Fruit fly (Drosophila melanogaster) whole organism, embryonic: Measurements from ENCODE around the gene Mco1.

Experiments
- Aef1 ChIP-seq: fragments of 200-800 bp; sonication (Bioruptor generic); IDR thresholded peaks from 3 replicates; pipeline ENCODE4 v1.3.6; 2022; ENCODE audit warnings: missing biosample characterization, missing genetic modification characterization
- Awh ChIP-seq: fragments of 200-800 bp; sonication (Bioruptor generic); IDR thresholded peaks from 2 replicates; pipeline ENCODE4, ENCODE4 v1.3.6; 2022; ENCODE audit warnings: missing biosample characterization, missing genetic modification characterization
- CG12744 ChIP-seq: fragments of 200-800 bp; sonication (Bioruptor generic); optimal IDR thresholded peaks from 2 replicates; lab custom pipeline; 2016; ENCODE audit warnings: missing biosample characterization, missing genetic modification characterization
- CG13123 ChIP-seq: fragments of 200-800 bp; sonication (Bioruptor generic); optimal IDR thresholded peaks from 2 replicates; lab custom pipeline; 2016; ENCODE audit warnings: missing biosample characterization, missing genetic modification characterization
- CG14441 ChIP-seq: fragments of 200-800 bp; sonication (Bioruptor generic); IDR thresholded peaks from 2 replicates; pipeline ENCODE4 v1.3.6; 2022; ENCODE audit warnings: missing biosample characterization, missing genetic modification characterization
- CG15073 ChIP-seq: fragments of 200-800 bp; sonication (Bioruptor generic); optimal IDR thresholded peaks from 2 replicates; lab custom pipeline; 2016; ENCODE audit warnings: missing biosample characterization, missing genetic modification characterization
- CG15479 ChIP-seq: fragments of 200-800 bp; sonication (Bioruptor generic); optimal IDR thresholded peaks from 3 replicates; lab custom pipeline; 2019; ENCODE audit warnings: missing biosample characterization, mild to moderate bottlenecking, missing genetic modification characterization, moderate library complexity
- CG15514 ChIP-seq: fragments of 200-800 bp; sonication (Bioruptor generic); optimal IDR thresholded peaks from 3 replicates; lab custom pipeline; 2017; ENCODE audit warnings: missing biosample characterization, missing genetic modification characterization, mild to moderate bottlenecking, moderate library complexity, missing genetic modification reagents
- CG17802 ChIP-seq: fragments of 200-800 bp; sonication (Bioruptor generic); optimal IDR thresholded peaks from 2 replicates; lab custom pipeline; 2018; ENCODE audit warnings: missing biosample characterization, mild to moderate bottlenecking, missing genetic modification characterization, moderate library complexity
- CG18764 ChIP-seq: fragments of 200-800 bp; sonication (Bioruptor generic); optimal IDR thresholded peaks from 3 replicates; lab custom pipeline; 2016; ENCODE audit warnings: missing biosample characterization, missing genetic modification characterization
- CG30403 ChIP-seq: fragments of 200-800 bp; sonication (Bioruptor generic); optimal IDR thresholded peaks from 3 replicates; lab custom pipeline; 2016; ENCODE audit warnings: missing biosample characterization, missing genetic modification characterization
- CG31441 ChIP-seq: fragments of 200-800 bp; sonication (Bioruptor generic); IDR thresholded peaks from 2 replicates; pipeline ENCODE4 v1.3.6; 2022; ENCODE audit warnings: missing biosample characterization, missing genetic modification characterization
- CG4404 ChIP-seq: fragments of 200-800 bp; sonication (Bioruptor generic); IDR thresholded peaks from 2 replicates; pipeline ENCODE4 v1.3.6; 2022; ENCODE audit warnings: missing biosample characterization, missing genetic modification characterization
- CG7556 ChIP-seq: fragments of 200-800 bp; sonication (Bioruptor generic); optimal IDR thresholded peaks from 2 replicates; lab custom pipeline; 2017; ENCODE audit warnings: missing biosample characterization, mild to moderate bottlenecking, missing genetic modification characterization
- CG7928 ChIP-seq: fragments of 200-800 bp; sonication (Bioruptor generic); optimal IDR thresholded peaks from 2 replicates; lab custom pipeline; 2017; ENCODE audit warnings: missing biosample characterization, mild to moderate bottlenecking, missing genetic modification characterization
- CG9797 ChIP-seq: fragments of 200-800 bp; sonication (Bioruptor generic); optimal IDR thresholded peaks from 3 replicates; lab custom pipeline; 2018; ENCODE audit warnings: missing biosample characterization, mild to moderate bottlenecking, missing genetic modification characterization
- D ChIP-seq, 2 experiments: fragments of 200-800 bp in 1 of 2; fragments of >200 bp in 1 of 2; sonication (Bioruptor generic) in 1 of 2; optimal IDR thresholded peaks; 2 replicates in 1 of 2; 3 replicates in 1 of 2; lab custom pipeline; 2017; ENCODE audit warnings: mild to moderate bottlenecking in 1 of 2, missing biosample characterization in 1 of 2, missing genetic modification characterization in 1 of 2, missing genetic modification reagents in 1 of 2
- Drgx ChIP-seq: fragments of 200-800 bp; sonication (Bioruptor generic); IDR thresholded peaks from 2 replicates; pipeline ENCODE4 v1.3.6; 2022; ENCODE audit warnings: missing biosample characterization, missing genetic modification characterization
- E2f2 ChIP-seq: fragments of 200-800 bp; sonication (Bioruptor generic); IDR thresholded peaks from 2 replicates; pipeline ENCODE4 v1.3.6; 2022; ENCODE audit warnings: missing biosample characterization, missing genetic modification characterization
- NC2β ChIP-seq: fragments of 200-800 bp; sonication (Bioruptor generic); optimal IDR thresholded peaks from 2 replicates; lab custom pipeline; 2016; ENCODE audit warnings: missing biosample characterization, missing genetic modification characterization
- NK7.1 ChIP-seq: fragments of 200-800 bp; sonication (Bioruptor generic); optimal IDR thresholded peaks from 3 replicates; lab custom pipeline; 2016; ENCODE audit warnings: missing biosample characterization, missing genetic modification characterization
- Neu2 ChIP-seq: fragments of 200-800 bp; sonication (Bioruptor generic); optimal IDR thresholded peaks from 3 replicates; lab custom pipeline; 2016; ENCODE audit warnings: missing biosample characterization, missing genetic modification characterization, borderline replicate concordance
- Nf-YB ChIP-seq: fragments of 200-800 bp; sonication (Bioruptor generic); optimal IDR thresholded peaks from 3 replicates; lab custom pipeline; 2019; ENCODE audit warnings: missing biosample characterization, mild to moderate bottlenecking, missing genetic modification characterization, moderate library complexity
- NfI ChIP-seq: fragments of 200-800 bp; sonication (Bioruptor generic); optimal IDR thresholded peaks from 3 replicates; lab custom pipeline; 2018; ENCODE audit warnings: missing biosample characterization, mild to moderate bottlenecking, missing genetic modification characterization, moderate library complexity
- Optix ChIP-seq: fragments of 200-800 bp; sonication (Bioruptor generic); IDR thresholded peaks from 3 replicates; pipeline ENCODE4 v1.3.6; 2022; ENCODE audit warnings: missing biosample characterization, missing genetic modification characterization
- Rx ChIP-seq: fragments of 200-800 bp; sonication (Bioruptor generic); IDR thresholded peaks from 2 replicates; pipeline ENCODE4 v1.3.6; 2022; ENCODE audit warnings: missing biosample characterization, missing genetic modification characterization
- Side ChIP-seq: fragments of 200-800 bp; sonication (Bioruptor generic); optimal IDR thresholded peaks from 2 replicates; lab custom pipeline; 2016; ENCODE audit warnings: missing biosample characterization, missing genetic modification characterization
- Sin3A ChIP-seq: fragments of >200 bp; optimal IDR thresholded peaks from 2 replicates; lab custom pipeline; 2018
- Sry-β ChIP-seq: fragments of 200-800 bp; sonication (Bioruptor generic); optimal IDR thresholded peaks from 2 replicates; lab custom pipeline; 2018; ENCODE audit warnings: missing biosample characterization, mild to moderate bottlenecking, missing genetic modification characterization, moderate library complexity
- Stat92E ChIP-seq, 3 experiments: fragments of >200 bp in 2 of 3; fragments of 200-800 bp in 1 of 3; sonication (Bioruptor generic) in 1 of 3; optimal IDR thresholded peaks; 2 replicates each; lab custom pipeline; 2017 to 2019; ENCODE audit warnings: missing biosample characterization in 3 of 3, missing genetic modification characterization in 3 of 3, mild to moderate bottlenecking in 1 of 3, moderate library complexity in 1 of 3
- al ChIP-seq: fragments of 200-800 bp; sonication (Bioruptor generic); IDR thresholded peaks from 2 replicates; pipeline ENCODE4 v1.3.6; 2022; ENCODE audit warnings: missing biosample characterization, missing genetic modification characterization
- az2 ChIP-seq: fragments of 200-800 bp; sonication (Bioruptor generic); optimal IDR thresholded peaks from 3 replicates; lab custom pipeline; 2016; ENCODE audit warnings: missing biosample characterization, missing genetic modification characterization
- dm ChIP-seq: fragments of 200-800 bp; sonication (Bioruptor generic); optimal IDR thresholded peaks from 3 replicates; lab custom pipeline; 2016; ENCODE audit warnings: missing biosample characterization, missing genetic modification characterization
- dmrt11E ChIP-seq: fragments of 200-800 bp; sonication (Bioruptor generic); optimal IDR thresholded peaks from 3 replicates; lab custom pipeline; 2018; ENCODE audit warnings: missing biosample characterization, mild to moderate bottlenecking, missing genetic modification characterization, moderate library complexity
- dpn ChIP-seq, 2 experiments: fragments of 200-800 bp; sonication (Bioruptor generic); optimal IDR thresholded peaks; 3 replicates each; lab custom pipeline; 2016; ENCODE audit warnings: missing biosample characterization in 2 of 2, missing genetic modification characterization in 2 of 2
- dysf ChIP-seq: fragments of 200-800 bp; sonication (Bioruptor generic); IDR thresholded peaks from 3 replicates; pipeline ENCODE4 v1.3.6; 2022; ENCODE audit warnings: missing biosample characterization, missing genetic modification characterization
- fd102C ChIP-seq: fragments of 200-800 bp; sonication (Bioruptor generic); optimal IDR thresholded peaks from 2 replicates; lab custom pipeline; 2018; ENCODE audit warnings: missing biosample characterization, mild to moderate bottlenecking, missing genetic modification characterization, moderate library complexity
- fd64A ChIP-seq: fragments of 200-800 bp; sonication (Bioruptor generic); optimal IDR thresholded peaks from 3 replicates; lab custom pipeline; 2018; ENCODE audit warnings: missing biosample characterization, mild to moderate bottlenecking, missing genetic modification characterization
- gcm ChIP-seq: fragments of 200-800 bp; sonication (Bioruptor generic); optimal IDR thresholded peaks from 2 replicates; lab custom pipeline; 2019; ENCODE audit warnings: missing biosample characterization, mild to moderate bottlenecking, missing genetic modification characterization, moderate library complexity
- hbn ChIP-seq: fragments of 200-800 bp; sonication (Bioruptor generic); IDR thresholded peaks from 2 replicates; pipeline ENCODE4 v1.3.6; 2022; ENCODE audit warnings: missing biosample characterization, missing genetic modification characterization; ENCODE audit not compliant: partially characterized antibody
- ken ChIP-seq: fragments of 200-800 bp; sonication (Bioruptor generic); IDR thresholded peaks from 3 replicates; pipeline ENCODE4 v1.3.6; 2022; ENCODE audit warnings: missing biosample characterization, missing genetic modification characterization
- nerfin-2 ChIP-seq: fragments of 200-800 bp; sonication (Bioruptor generic); IDR thresholded peaks from 2 replicates; pipeline ENCODE4 v1.3.6; 2022; ENCODE audit warnings: missing biosample characterization, missing genetic modification characterization; ENCODE audit not compliant: partially characterized antibody
- org-1 ChIP-seq: fragments of 200-800 bp; sonication (Bioruptor generic); optimal IDR thresholded peaks from 2 replicates; lab custom pipeline; 2017; ENCODE audit warnings: missing biosample characterization, missing genetic modification characterization
- pros ChIP-seq: fragments of 200-800 bp; sonication (Bioruptor generic); optimal IDR thresholded peaks from 3 replicates; lab custom pipeline; 2019; ENCODE audit warnings: missing biosample characterization, mild to moderate bottlenecking, missing genetic modification characterization, moderate library complexity
- run ChIP-seq: fragments of 200-800 bp; sonication (Bioruptor generic); optimal IDR thresholded peaks from 3 replicates; lab custom pipeline; 2018; ENCODE audit warnings: missing biosample characterization, mild to moderate bottlenecking, missing genetic modification characterization
- sisA ChIP-seq: fragments of 200-800 bp; sonication (Bioruptor generic); IDR thresholded peaks from 2 replicates; pipeline ENCODE4 v1.3.6; 2022; ENCODE audit warnings: missing biosample characterization, missing genetic modification characterization
- sr ChIP-seq: fragments of 200-800 bp; sonication (Bioruptor generic); IDR thresholded peaks from 3 replicates; pipeline ENCODE4 v1.3.6; 2022; ENCODE audit warnings: missing biosample characterization, missing genetic modification characterization
- ttk ChIP-seq: fragments of 200-800 bp; sonication (Bioruptor generic); IDR thresholded peaks from 2 replicates; pipeline ENCODE4 v2.1.2; 2022; ENCODE audit warnings: missing biosample characterization, missing genetic modification characterization
- twi ChIP-seq: fragments of 200-800 bp; optimal IDR thresholded peaks from 2 replicates; lab custom pipeline; 2019; ENCODE audit warnings: missing biosample characterization, mild to moderate bottlenecking, missing genetic modification characterization, moderate library complexity
- tx ChIP-seq: fragments of 200-800 bp; sonication (Bioruptor generic); optimal IDR thresholded peaks from 2 replicates; lab custom pipeline; 2016; ENCODE audit warnings: missing biosample characterization, missing genetic modification characterization

Gene Mco1

DNA sequence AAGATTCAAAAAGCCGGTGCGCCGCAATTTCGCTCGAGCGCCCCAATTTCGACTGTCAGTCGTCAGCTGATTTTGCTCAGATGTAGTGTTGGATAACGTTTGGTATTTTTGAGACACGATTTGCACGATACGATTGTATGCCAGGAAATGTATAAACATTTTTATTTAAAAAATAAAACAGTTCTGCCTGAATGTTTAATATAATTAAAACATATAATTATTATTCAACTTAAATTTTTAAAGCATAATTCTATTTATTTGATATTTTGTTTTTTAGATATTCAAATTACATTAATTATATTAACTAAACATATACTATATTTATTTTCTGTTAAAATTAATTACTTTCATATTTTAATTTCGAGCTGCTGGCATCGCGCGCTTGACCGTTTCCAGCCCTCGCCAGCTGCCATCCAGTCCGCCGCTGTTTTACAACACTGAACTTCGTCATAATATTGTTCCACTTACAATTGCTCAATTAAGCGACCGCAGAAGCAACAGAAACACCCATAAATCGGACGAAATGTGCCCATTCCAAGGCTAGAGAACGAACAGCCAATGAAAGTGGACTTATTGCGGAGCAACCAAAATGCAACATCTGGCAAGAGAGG lies 14.7 kb downstream of the Mco1 start, which contains the start of the genes FucTB and scat (continued):
- peak; percentile 96 for TF ChIP-seq CG31441 (GFP tag; lab: Robert Waterston, UW)
- TF ChIP-seq Sin3A (lab: Kevin White, UChicago) = peak; percentile 7
- TF ChIP-seq NfI (GFP tag; lab: Kevin White, UChicago) = peak; percentile 92
- TF ChIP-seq al (GFP tag; lab: Robert Waterston, UW) = peak; percentile 89
- peak; percentile 70 for TF ChIP-seq CG17802 (tag; lab: Kevin White, UChicago)
- no peak for TF ChIP-seq Stat92E (GFP tag; optimal IDR thresholded peaks at IDR 0.05; lab: Kevin White, UChicago)
- peak; percentile 79 for TF ChIP-seq Awh
- peak; percentile 50 for TF ChIP-seq CG15479 (GFP tag; lab: Kevin White, UChicago)
- peak; percentile 92 for TF ChIP-seq ken
- peak; percentile 98 for TF ChIP-seq CG18764
- peak; percentile 78 for TF ChIP-seq CG15514 (GFP tag; lab: Kevin White, UChicago)
- TF ChIP-seq NK7.1 = no peak
- TF ChIP-seq Sry-β (GFP tag; lab: Kevin White, UChicago) = no peak
- TF ChIP-seq org-1 (GFP tag; lab: Kevin White, UChicago) = peak; percentile 67
- TF ChIP-seq gcm = no peak
- peak; percentile 90 for TF ChIP-seq Optix (GFP tag; lab: Robert Waterston, UW)
- peak; percentile 24 for TF ChIP-seq Side (GFP tag; lab: Kevin White, UChicago)
- no peak for TF ChIP-seq fd102C
- TF ChIP-seq twi (tag; lab: Kevin White, UChicago) = peak; percentile 92
- TF ChIP-seq CG15073 (GFP tag; lab: Kevin White, UChicago) = peak; percentile 52
- TF ChIP-seq fd64A (GFP tag; lab: Kevin White, UChicago) = no peak
- peak; percentile 98 for TF ChIP-seq dmrt11E (tag; lab: Kevin White, UChicago)
- peak; percentile 91 for TF ChIP-seq ttk (GFP tag; lab: Robert Waterston, UW)
- peak; percentile 69 for TF ChIP-seq CG13123 (GFP tag; lab: Kevin White, UChicago)
- peak; percentile 73 for TF ChIP-seq Nf-YB
- peak; percentile 96 for TF ChIP-seq CG4404 (GFP tag; lab: Robert Waterston, UW)
- TF ChIP-seq CG12744 (GFP tag; lab: Kevin White, UChicago) = peak; percentile 6
- no peak for TF ChIP-seq D (optimal IDR thresholded peaks at IDR 0.05; lab: Kevin White, UChicago)
- peak; percentile 76 for TF ChIP-seq D (GFP tag; optimal IDR thresholded peaks at IDR 0.05; lab: Kevin White, UChicago)
- TF ChIP-seq CG30403 = peak; percentile 96
- peak; percentile 95 for TF ChIP-seq dysf (GFP tag; lab: Robert Waterston, UW)
- TF ChIP-seq E2f2 (GFP tag; lab: Robert Waterston, UW) = peak; percentile 78
- peak; percentile 51 to 92 for TF ChIP-seq dpn (GFP tag; optimal IDR thresholded peaks at IDR 0.05; lab: Kevin White, UChicago)
- TF ChIP-seq NC2β (GFP tag; lab: Kevin White, UChicago) = peak; percentile 10
- peak; percentile 94 for TF ChIP-seq Aef1 (GFP tag; lab: Robert Waterston, UW)
- TF ChIP-seq tx (GFP tag; lab: Kevin White, UChicago) = peak; percentile 66
- TF ChIP-seq dm (GFP tag; lab: Kevin White, UChicago) = peak; percentile 43
- peak; percentile 76 for TF ChIP-seq Rx
- no peak for TF ChIP-seq Neu2 (GFP tag; lab: Kevin White, UChicago)
- TF ChIP-seq hbn = no peak
- TF ChIP-seq CG9797 = peak; percentile 31
- TF ChIP-seq CG7556 = peak; percentile 94
- no peak for TF ChIP-seq pros (GFP tag; lab: Kevin White, UChicago)
- peak; percentile 38 for TF ChIP-seq run (tag; lab: Kevin White, UChicago)
- TF ChIP-seq nerfin-2 (GFP tag; lab: Robert Waterston, UW) = no peak
- TF ChIP-seq sisA (GFP tag; lab: Robert Waterston, UW) = peak; percentile 93
- peak; percentile 89 for TF ChIP-seq CG7928 (GFP tag; lab: Kevin White, UChicago)
- TF ChIP-seq sr = peak; percentile 53; the same call in 2 of the 3 replicates
- peak; percentile 56 for TF ChIP-seq Drgx (GFP tag; lab: Robert Waterston, UW)
- TF ChIP-seq CG14441 (GFP tag; lab: Robert Waterston, UW) = peak; percentile 93
- TF ChIP-seq az2 (GFP tag; lab: Kevin White, UChicago) = peak; percentile 91
